Fruit fly (Drosophila melanogaster): ENCODE measurements around the gene Cpr35B.

DNA sequence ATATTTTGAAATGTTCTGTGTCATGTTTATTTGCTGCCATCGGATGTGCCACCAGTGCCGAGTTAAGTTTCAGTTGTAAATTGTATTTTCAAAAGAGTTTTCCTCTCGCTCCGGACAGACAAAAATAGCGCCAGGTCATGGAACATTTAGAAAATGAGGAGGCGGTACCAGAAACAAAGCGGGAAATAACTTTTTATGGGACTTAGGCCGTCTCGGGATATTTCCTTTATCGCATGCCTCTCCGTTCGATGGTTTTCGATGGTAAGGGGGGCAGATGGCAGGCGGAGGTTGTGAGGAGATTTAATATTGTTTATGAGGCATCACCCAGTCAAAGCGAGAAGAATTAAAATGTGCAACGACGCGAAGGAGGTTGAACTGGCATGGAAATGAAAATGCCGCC is 19.8 kb upstream of the Cpr35B start:
- TF ChIP-seq Blimp-1 (GFP tag; optimal IDR thresholded peaks at IDR 0.05) (no peak), CG8632 (GFP tag; optimal IDR thresholded peaks at IDR 0.05) (no peak), CG6792 (GFP tag; optimal IDR thresholded peaks at IDR 0.05) (no peak), fd85E (GFP tag; optimal IDR thresholded peaks at IDR 0.05) (no peak), Ets21C (GFP tag; optimal IDR thresholded peaks at IDR 0.05) (no peak), Sox102F (GFP tag; optimal IDR thresholded peaks at IDR 0.05) (no peak), Smox (GFP tag; optimal IDR thresholded peaks at IDR 0.05) (no peak), Gug (GFP tag; IDR thresholded peaks at IDR 0.05) (no peak), CG6163 (GFP tag; IDR thresholded peaks at IDR 0.05) (no peak), Eip75B (GFP tag; optimal IDR thresholded peaks at IDR 0.05) (no peak), CG11762 (GFP tag; optimal IDR thresholded peaks at IDR 0.05; ENCODE audit: insufficient read depth) (no peak), CG6854 (GFP tag; optimal IDR thresholded peaks at IDR 0.05) (no peak)

Measured in whole organism, prepupa.